Worm (Caenorhabditis elegans) whole organism, dauer: ENCODE results near the gene B0218.5.

Source experiments
- unc-62 ChIP-seq: sonication (generic microtip); optimal IDR thresholded peaks from 2 replicates; lab custom pipeline; 2017; ENCODE audit warnings: missing biosample characterization, missing genetic modification reagents, missing genetic modification characterization

Gene B0218.5

DNA sequence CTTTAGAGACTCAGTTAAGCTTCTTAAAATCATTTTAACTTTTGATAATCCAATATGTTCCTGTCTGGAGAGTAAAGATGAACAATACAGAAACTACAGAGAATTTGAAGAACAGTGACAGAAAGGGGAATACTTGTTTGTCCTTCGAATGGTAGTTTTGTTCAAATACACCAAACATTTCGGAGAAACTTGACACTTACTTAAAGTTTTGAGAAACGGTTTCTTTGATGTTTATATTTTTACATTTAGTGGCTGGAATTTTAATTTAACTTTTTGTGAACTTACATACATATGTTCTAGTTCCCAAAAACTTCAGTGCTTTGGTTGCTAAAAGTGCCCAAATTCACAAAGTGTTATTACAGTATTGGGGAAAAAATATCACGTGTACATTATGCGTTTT, at the start of gene B0218.5:
TSS of gene B0218.5 (minus strand) at position 101 of the 400 bp plus-strand sequence.
- no peak for TF ChIP-seq unc-62

DNA sequence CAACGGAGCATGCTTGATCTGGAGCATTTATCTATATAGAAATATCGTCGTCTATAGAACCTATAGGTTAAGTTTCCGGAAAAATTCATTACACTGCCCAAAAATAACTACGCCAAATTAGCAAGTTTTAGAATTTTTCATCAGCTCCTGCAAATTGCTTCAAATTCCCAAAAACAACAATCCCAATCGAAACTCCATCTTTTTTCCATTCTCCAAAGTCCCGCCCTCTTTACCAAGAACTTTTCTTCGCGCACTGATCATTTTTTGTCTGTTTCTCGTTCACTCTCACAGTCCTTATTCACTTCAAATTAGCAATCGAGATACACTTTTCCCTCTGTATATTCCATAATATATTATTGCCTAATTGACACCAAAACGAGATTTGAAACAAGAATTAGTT, 49.3 kb upstream of the B0218.5 start, which contains the start of gene svh-1:
TSS of gene svh-1 (plus strand) at position 301 of the 400 bp plus-strand sequence.
- no peak for TF ChIP-seq unc-62

DNA sequence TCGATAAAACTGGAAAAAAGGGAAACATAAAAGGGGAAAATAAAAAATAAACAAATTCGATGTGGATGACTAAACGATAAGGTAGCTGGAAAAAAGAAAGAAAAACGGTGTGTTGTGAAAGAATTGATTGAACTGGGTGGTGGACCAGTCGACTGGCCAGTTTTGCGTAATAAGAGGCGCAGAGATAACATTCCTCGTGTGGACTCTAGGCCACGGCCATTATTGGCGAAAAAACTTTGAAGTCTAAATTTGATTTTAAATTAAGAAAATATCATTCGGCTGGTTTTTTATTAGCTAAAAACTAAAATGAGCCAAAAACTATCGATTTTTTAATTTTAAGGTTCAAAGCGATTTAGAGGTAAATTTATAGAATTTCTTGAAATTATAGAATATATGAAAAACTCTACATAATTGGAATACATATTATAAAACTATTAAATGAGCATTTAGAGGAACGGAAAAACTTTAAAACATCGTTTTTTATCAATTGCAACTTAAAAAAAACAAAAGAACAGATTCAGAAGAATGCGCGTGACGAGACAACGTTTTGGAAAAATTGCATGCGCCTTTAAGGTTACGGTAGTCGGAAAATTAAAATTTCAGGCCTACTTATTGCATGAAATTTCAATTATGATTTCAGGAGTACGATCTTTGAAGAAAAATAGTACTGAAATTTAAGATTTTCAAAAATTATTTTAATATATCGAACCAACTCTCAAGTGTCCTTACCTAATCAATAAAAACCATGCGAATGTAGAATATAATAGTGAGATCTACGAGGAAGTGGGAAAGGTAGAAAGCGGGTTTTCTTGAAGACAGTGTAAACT, 48.4 kb upstream of the B0218.5 start, which contains the start of gene hgrs-1:
TSS of gene hgrs-1 (minus strand) at position 777 of the 827 bp plus-strand sequence.
- no peak for TF ChIP-seq unc-62

DNA sequence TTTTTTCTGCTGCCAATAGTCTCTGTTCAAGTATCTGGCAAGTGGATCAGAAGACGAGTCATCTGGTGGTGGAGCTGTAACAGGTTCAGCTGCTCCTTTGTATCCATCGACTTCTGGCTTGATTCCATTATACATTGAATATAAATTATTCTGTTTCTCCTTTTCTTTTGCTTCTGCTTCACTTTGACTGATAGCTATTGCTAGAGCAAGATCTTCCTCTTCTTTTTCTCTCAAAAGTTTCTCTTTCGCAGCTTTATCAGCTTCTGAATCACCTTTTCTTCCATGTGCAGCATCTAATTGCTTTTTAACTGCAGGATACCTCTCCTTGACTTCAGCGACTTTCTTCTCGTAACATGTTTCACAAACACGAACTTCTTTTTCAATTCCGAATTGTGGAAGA, 46.5 kb upstream of the B0218.5 start:
- no peak for TF ChIP-seq unc-62

DNA sequence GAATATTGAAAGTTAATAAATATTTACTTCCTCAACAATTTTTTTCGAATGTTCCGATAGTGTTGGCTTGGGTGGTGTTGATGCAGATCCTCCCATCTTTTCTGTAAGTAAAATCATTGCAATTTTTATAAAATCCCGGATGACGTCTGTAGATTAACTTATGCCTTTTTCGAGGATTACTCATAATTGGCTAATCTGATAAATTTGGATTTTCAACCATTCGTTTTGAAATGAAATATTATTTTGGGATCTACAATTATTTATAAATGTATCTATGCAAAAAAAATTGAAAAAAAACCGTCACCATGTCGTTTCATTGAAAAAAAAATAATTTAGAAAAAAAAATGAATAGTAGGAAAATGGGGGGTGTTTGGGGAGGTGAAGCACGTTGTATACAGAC, 44.1 kb upstream of the B0218.5 start, which contains the start of gene glrx-22:
TSS of gene glrx-22 (minus strand) at position 101 of the 400 bp plus-strand sequence.
- no peak for TF ChIP-seq unc-62

DNA sequence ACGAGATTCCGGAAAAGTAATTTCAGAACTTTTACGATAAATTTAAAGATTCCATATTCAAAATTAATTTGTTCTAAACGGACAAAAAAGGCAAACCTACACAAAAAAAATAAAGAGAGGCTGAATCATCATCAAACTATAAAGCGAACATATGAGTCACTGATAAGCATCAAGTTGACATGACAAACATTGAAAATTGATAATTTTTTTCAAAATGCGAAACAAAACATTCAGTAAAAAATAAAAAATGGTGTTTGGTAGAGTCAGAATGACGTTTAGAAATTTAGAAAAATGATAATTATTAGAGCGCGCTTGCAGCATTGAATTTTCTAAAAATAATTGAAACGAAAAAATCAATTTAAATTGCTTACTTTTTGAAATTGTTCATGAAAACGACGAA, 42.8 kb upstream of the B0218.5 start:
- no peak for TF ChIP-seq unc-62

DNA sequence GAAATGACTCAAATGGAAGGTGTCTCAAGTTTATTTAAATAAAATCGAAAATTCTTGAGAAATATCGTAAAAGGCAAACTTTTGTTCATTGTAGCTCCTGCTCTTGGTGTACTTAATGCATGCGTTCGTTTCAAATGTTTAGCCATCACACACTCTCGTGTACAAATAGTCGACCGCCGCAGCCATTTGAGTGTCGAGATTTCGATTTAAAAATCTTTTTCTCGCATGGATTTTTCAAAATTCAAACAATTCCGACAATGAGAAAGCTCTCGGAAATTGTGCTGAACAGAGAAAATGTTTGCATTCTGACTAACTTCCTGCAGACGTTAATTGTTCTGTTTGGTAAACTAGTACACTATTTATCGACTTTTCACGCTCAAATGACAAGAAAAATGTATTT, 42.2 kb upstream of the B0218.5 start:
- TF ChIP-seq unc-62, result no peak

DNA sequence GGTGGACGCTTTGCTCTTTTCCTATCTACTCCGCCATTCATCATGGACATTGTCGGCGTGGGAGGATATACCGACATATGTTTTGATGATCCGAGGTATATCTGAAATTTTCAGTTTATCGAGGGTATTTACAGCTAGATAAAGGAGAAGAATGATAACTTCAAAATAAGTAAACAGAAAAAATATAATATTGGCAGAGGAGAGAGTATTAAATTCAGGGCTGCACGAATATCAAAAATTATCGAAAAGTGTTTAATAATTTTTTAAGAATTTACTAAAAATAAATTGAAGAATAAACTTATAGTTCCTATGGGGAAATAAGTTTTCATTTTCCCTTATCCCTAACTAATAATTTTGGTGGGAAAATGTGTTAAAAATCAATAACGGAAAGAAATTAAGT, 41.8 kb upstream of the B0218.5 start, which contains the start of gene wsp-1:
TSS of gene wsp-1 (minus strand) at position 101 of the 400 bp plus-strand sequence.
- no peak for TF ChIP-seq unc-62

DNA sequence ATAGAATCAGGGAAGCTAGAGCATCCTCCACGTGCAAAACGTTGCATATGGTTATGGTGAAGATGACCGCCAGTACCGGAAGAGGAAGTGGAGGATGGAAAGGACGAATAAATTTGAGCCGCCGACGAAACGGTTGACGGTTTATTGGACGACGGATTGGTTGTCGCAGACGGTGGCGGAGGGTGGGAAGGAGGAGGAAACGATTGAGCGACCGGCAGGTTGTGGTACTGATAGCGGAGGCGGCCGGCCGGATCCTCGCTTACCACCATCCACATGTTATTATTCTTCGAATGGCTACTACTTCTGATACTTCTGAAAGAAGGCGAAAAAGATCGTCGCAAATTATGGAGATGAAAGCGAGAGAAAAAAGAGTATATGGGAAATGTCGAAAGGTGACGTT, 35.8 kb upstream of the B0218.5 start:
- TF ChIP-seq unc-62, result no peak

DNA sequence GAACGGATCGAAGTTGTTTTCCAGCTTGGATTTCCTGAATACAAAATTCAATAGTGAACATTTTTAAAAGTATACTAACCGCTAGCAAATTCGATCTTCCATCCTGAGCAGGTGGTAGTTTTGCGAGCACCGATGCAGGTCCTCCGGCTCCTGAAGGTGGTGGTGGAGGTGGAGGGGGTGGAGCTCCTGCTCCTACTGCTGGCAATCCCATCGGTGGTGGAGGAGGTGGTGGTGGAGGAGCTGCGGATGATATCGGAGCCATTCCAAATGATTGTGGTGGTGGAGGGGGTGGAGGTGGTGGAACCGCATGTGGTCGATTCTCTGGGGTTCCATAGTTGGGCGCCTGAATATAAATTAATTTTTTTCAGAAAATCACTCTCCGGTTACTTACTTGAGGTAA, 32.6 kb upstream of the B0218.5 start:
- TF ChIP-seq unc-62, result no peak

DNA sequence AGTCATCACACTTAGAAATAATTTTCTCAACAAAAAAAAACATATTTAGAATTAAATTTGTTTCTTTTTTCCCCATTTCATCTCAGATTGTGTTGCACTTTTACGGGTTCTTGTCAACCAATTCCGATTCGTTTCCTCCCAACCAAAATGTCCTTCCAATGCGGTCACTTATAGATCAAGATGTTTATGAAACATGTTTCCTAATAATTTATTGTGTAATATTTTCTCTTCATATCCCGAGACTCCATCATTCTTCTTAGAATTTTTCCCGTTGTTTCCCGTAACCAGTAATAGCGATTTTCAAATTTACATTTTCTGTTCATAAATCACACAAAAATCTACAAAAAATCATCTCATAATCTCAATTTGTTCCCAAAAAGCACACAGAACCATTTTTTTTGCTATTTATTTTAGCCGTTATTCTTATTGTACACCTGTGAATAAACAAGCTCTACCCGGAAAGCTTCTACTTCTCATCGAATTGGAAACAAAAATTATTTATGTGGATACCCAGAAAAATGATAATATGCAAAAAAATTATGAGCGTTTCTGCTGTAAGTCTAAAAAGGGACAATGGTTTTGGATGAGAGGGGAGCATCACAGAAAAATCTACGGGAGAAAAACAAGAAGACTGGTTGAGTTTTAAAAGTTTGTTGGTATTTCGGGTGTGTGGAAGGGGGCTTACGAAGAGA, 31.5 kb upstream of the B0218.5 start:
- no peak for TF ChIP-seq unc-62

DNA sequence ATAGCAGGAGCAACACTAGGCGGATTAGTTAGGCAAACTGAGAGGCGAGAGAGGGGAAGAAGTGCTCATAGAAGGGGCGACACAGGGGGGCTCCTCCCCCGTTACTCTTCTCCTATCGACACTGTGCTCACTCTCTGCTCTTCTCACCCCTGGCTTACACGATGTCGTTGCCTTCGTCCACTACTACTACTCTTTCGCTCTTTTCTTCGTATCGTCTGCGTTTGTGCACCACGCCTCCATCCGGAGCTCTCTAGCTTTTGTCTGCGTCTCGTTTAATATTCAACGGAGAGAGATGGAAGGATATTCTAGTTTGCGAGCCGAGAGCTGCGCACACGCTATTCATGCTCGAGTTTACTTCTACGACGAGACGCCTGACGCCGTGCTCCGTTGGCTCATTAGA, 26.3 kb upstream of the B0218.5 start:
- no peak for TF ChIP-seq unc-62

DNA sequence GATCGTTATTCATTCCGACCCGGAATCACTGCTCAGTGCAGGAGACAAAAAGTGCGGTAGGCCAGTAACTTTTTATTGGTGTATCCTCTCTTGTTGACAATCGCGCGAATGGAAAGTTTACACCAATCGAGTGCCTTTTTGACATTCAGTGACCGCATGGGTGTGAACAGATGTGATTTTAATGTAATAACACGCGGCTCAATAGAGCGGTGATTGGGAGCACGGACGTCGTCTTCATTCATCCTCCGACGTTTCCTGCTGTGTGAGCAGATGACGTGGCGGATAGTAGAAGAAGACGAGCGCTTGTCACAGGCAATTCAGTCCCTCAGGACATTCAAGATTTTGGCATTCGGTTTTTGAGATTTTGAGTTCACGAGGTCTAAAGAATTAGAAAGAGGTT, 25.5 kb upstream of the B0218.5 start:
- no peak for TF ChIP-seq unc-62

DNA sequence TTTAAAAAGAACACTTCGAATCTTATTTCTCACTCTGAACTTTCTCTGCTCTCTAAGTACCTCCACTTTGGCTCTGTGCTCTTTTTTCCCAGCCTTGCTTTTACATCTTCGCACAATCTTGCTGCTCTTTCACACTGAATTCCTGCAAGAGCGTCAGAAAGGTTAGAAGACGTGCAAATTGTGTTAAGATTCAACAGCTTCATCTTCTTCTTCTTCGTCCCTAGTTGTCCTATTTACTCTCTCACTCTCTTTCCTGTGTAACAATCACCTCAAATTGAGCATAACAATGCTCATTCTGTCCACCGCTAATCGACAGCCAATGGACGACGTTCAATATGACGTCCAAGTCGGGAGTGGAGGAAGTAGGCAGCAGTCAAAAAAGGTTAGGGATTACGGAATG, 24.3 kb upstream of the B0218.5 start:
- no peak for TF ChIP-seq unc-62

DNA sequence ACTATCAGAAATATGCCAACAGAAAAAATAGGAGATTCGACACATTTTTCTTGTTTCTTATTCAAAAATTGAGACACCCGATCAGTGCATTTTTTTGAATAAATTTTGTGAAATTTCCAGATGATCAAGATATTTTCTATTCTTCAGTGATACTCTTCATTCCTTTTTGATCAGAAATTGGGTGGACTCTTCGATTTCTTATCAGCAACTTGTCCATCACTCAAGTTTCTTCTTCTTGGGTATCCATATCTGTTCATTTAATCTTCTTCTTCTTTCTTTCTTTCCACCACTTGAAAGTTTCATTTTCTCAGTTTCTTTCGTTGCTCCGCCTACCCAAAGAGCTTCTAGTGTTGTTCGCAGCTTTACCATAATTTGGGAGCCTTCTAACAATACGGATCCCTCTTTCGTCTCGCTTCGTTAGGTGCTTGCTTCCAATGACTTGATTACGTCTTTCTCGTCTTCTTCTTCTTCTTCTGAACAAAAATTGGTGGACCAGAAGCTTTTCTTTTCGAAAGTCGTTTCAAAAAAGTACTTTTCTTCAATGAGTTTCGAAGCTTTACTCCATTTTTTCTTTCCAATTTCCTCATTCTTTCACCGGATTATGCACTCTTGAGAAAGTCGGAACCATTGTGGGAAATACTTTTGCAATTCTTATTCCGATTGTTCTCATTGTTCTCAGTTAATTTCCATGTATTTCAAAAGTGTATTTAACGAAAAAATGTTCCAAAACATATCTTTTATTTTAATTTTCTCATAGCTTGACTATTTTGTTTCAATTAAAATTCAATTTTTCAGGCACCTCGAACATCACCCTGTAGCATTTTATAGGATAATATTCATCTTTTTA, 18.8 kb upstream of the B0218.5 start, which contains the start of gene pct-1:
TSS of gene pct-1 (plus strand) at position 797 of the 847 bp plus-strand sequence.
- TF ChIP-seq unc-62, result no peak

DNA sequence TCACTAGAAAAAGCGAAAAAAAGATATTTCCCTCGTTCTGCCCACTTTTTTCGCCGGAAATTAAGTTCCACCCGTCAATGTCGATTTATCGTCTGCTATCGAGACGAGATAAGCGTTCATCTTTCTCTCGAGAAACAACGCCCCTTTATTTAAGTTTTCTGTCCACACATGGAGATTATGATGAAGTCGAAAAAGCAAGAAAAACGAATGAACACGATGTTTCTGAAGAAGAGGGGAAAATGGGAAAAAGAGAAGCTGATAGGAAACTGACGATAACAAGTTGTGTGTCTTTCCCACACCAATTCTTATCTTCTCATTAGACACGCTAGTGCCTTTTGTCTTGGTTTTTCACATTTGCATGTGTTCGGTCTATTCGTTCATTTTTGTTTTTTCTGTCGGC, 17.7 kb upstream of the B0218.5 start:
- no peak for TF ChIP-seq unc-62

DNA sequence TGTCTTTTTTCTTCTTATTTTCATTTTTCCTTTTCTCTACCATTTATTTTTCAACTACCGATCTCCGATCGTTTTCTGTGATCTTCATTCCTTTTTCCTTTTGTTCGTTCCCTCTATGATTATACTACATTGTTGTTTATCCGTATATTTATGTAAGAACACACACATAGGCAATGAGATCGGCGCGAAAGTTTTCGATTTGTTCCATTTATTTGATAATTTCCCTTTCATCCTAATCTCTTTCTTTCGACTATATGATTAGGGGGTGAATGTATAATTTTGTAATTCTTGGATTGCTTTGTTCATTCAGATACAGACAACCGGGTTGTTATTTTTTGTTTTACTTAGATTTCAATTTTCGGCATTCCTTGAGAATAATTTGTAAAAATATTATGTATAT, 16.5 kb upstream of the B0218.5 start:
- no peak for TF ChIP-seq unc-62
